Fruit fly (Drosophila melanogaster) Kc167 (cell line): Measurements from ENCODE around the gene DIP-delta.

ENCODE experiments used
- Sin3A ChIP-seq: fragments of >200 bp; optimal IDR thresholded peaks from 2 replicates; lab custom pipeline; 2018; ENCODE audit warnings: missing external identifiers
- h ChIP-seq: fragments of >200 bp; optimal IDR thresholded peaks from 3 replicates; lab custom pipeline; 2018; ENCODE audit warnings: missing external identifiers
- insv ChIP-seq: fragments of >200 bp; optimal IDR thresholded peaks from 3 replicates; lab custom pipeline; 2018; ENCODE audit warnings: missing external identifiers
- psq ChIP-seq: fragments of >200 bp; optimal IDR thresholded peaks from 2 replicates; lab custom pipeline; 2017; ENCODE audit warnings: missing external identifiers
- ttk ChIP-seq: sonication (Bioruptor generic); optimal IDR thresholded peaks from 2 replicates; lab custom pipeline; 2017; ENCODE audit warnings: missing external identifiers

- TF ChIP-seq h (lab: Kevin White, UChicago) (no peak), Sin3A (lab: Kevin White, UChicago) (no peak), ttk (lab: Kevin White, UChicago) (no peak), psq (lab: Kevin White, UChicago) (no peak), insv (no peak)
Measured at dm6 chr3L:5452490-5453030, 28.7 kb downstream of the DIP-delta start.
